Worm (Caenorhabditis elegans) whole organism, late embryonic: Measurements from ENCODE around the gene AH9.4.

Source experiments
- F13H6.1 ChIP-seq: sonication (generic microtip); optimal IDR thresholded peaks from 2 replicates; lab custom pipeline; 2016; ENCODE audit warnings: missing genetic modification characterization, missing compliant biosample characterization
- K02D7.2 ChIP-seq: sonication (generic microtip); optimal IDR thresholded peaks from 2 replicates; lab custom pipeline; 2017; ENCODE audit warnings: mild to moderate bottlenecking, missing genetic modification characterization, missing compliant biosample characterization
- ahr-1 ChIP-seq: sonication (generic microtip); optimal IDR thresholded peaks from 2 replicates; lab custom pipeline; 2016; ENCODE audit warnings: missing genetic modification characterization, missing compliant biosample characterization
- ceh-14 ChIP-seq: sonication (generic microtip); optimal IDR thresholded peaks from 2 replicates; lab custom pipeline; 2016; ENCODE audit warnings: missing genotype, missing genetic modification characterization, missing compliant biosample characterization
- ceh-19 ChIP-seq: fragments of 200-800 bp; sonication (Bioruptor generic); optimal IDR thresholded peaks from 2 replicates; lab custom pipeline; 2018; ENCODE audit warnings: mild to moderate bottlenecking, missing genetic modification characterization, missing compliant biosample characterization
- ceh-2 ChIP-seq: sonication (generic microtip); optimal IDR thresholded peaks from 2 replicates; lab custom pipeline; 2016; ENCODE audit warnings: missing genotype, missing genetic modification characterization, missing compliant biosample characterization
- ceh-22 ChIP-seq: sonication (generic microtip); optimal IDR thresholded peaks from 2 replicates; lab custom pipeline; 2017; ENCODE audit warnings: missing biosample characterization, missing genetic modification characterization
- ceh-30 ChIP-seq: fragments of 150-350 bp; optimal IDR thresholded peaks from 2 replicates; lab custom pipeline; 2014; ENCODE audit warnings: missing biosample characterization, missing genetic modification characterization
- ceh-34 ChIP-seq: sonication (generic microtip); optimal IDR thresholded peaks from 2 replicates; lab custom pipeline; 2016; ENCODE audit warnings: mild to moderate bottlenecking, missing genetic modification characterization, missing compliant biosample characterization
- ceh-45 ChIP-seq: fragments of 200-800 bp; sonication (Bioruptor generic); IDR thresholded peaks from 2 replicates; pipeline ENCODE4 v1.3.6; 2022; ENCODE audit warnings: missing genetic modification reagents, missing genetic modification characterization, missing compliant biosample characterization
- ceh-48 ChIP-seq: sonication (generic microtip); optimal IDR thresholded peaks from 2 replicates; lab custom pipeline; 2016; ENCODE audit warnings: missing genetic modification characterization, inconsistent platforms, missing compliant biosample characterization
- ceh-6 ChIP-seq: fragments of 200-800 bp; sonication (Bioruptor generic); optimal IDR thresholded peaks from 2 replicates; lab custom pipeline; 2018; ENCODE audit warnings: mild to moderate bottlenecking, missing genetic modification characterization, missing compliant biosample characterization
- ceh-9 ChIP-seq: sonication (generic microtip); optimal IDR thresholded peaks from 2 replicates; lab custom pipeline; 2016; ENCODE audit warnings: mild to moderate bottlenecking, missing genetic modification characterization, inconsistent platforms, missing compliant biosample characterization
- dve-1 ChIP-seq: sonication (generic microtip); optimal IDR thresholded peaks from 2 replicates; lab custom pipeline; 2017; ENCODE audit warnings: antibody characterized with exemption, mild to moderate bottlenecking, missing genetic modification characterization, missing compliant biosample characterization
- elt-2 ChIP-seq: sonication (generic microtip); optimal IDR thresholded peaks from 2 replicates; lab custom pipeline; 2016; ENCODE audit warnings: missing genetic modification reagents, missing genetic modification characterization, missing compliant biosample characterization
- ets-4 ChIP-seq: sonication (generic microtip); optimal IDR thresholded peaks from 2 replicates; lab custom pipeline; 2016; ENCODE audit warnings: missing genetic modification characterization, missing compliant biosample characterization
- fax-1 ChIP-seq: sonication (generic microtip); optimal IDR thresholded peaks from 2 replicates; lab custom pipeline; 2016; ENCODE audit warnings: missing genotype, missing genetic modification characterization, missing compliant biosample characterization
- fkh-10 ChIP-seq: fragments of 150-350 bp; optimal IDR thresholded peaks from 2 replicates; lab custom pipeline; 2014; ENCODE audit warnings: missing biosample characterization, missing genetic modification reagents, missing genetic modification characterization
- fkh-6 ChIP-seq: sonication (generic microtip); optimal IDR thresholded peaks from 2 replicates; lab custom pipeline; 2016; ENCODE audit warnings: missing genetic modification characterization, missing compliant biosample characterization
- gmeb-2 ChIP-seq: sonication (generic microtip); optimal IDR thresholded peaks from 2 replicates; lab custom pipeline; 2016; ENCODE audit warnings: missing genetic modification characterization, inconsistent platforms, missing compliant biosample characterization
- hlh-6 ChIP-seq: sonication (generic microtip); optimal IDR thresholded peaks from 2 replicates; lab custom pipeline; 2016; ENCODE audit warnings: missing genotype, missing genetic modification characterization, missing compliant biosample characterization
- madf-2 ChIP-seq: sonication (generic microtip); optimal IDR thresholded peaks from 2 replicates; lab custom pipeline; 2017; ENCODE audit warnings: missing genetic modification characterization, missing compliant biosample characterization
- nfya-1 ChIP-seq: sonication (generic microtip); optimal IDR thresholded peaks from 2 replicates; lab custom pipeline; 2017; ENCODE audit warnings: missing genetic modification characterization, mild to moderate bottlenecking, missing compliant biosample characterization, antibody characterized with exemption, moderate library complexity
- nhr-232 ChIP-seq: sonication (generic microtip); optimal IDR thresholded peaks from 2 replicates; lab custom pipeline; 2016; ENCODE audit warnings: missing genetic modification characterization, missing compliant biosample characterization
- pat-9 ChIP-seq: fragments of 200-800 bp; sonication (Bioruptor generic); optimal IDR thresholded peaks from 2 replicates; lab custom pipeline; 2018; ENCODE audit warnings: mild to moderate bottlenecking, missing genetic modification characterization, moderate library complexity, missing compliant biosample characterization
- pax-1 ChIP-seq: fragments of 150-350 bp; optimal IDR thresholded peaks from 2 replicates; lab custom pipeline; 2014; ENCODE audit warnings: missing biosample characterization, missing genetic modification characterization
- pha-4 ChIP-seq: fragments of 150-350 bp; optimal IDR thresholded peaks from 2 replicates; lab custom pipeline; 2018; ENCODE audit warnings: missing biosample characterization, missing genetic modification reagents, missing genetic modification characterization
- pros-1 ChIP-seq: fragments of 150-350 bp; optimal IDR thresholded peaks from 2 replicates; lab custom pipeline; 2014; ENCODE audit warnings: missing biosample characterization, missing genetic modification reagents, missing genetic modification characterization
- ref-2 ChIP-seq: sonication (generic microtip); optimal IDR thresholded peaks from 2 replicates; lab custom pipeline; 2016; ENCODE audit warnings: missing genetic modification characterization, missing compliant biosample characterization
- rnt-1 ChIP-seq: sonication (generic microtip); optimal IDR thresholded peaks from 2 replicates; lab custom pipeline; 2016; ENCODE audit warnings: missing genetic modification characterization, missing compliant biosample characterization
- sdc-2 ChIP-seq: sonication (generic microtip); optimal IDR thresholded peaks from 2 replicates; lab custom pipeline; 2016; ENCODE audit warnings: missing genotype, missing genetic modification characterization, missing compliant biosample characterization
- sox-2 ChIP-seq: fragments of 200-800 bp; sonication (Bioruptor generic); IDR thresholded peaks from 2 replicates; pipeline ENCODE4 v1.3.6; 2022; ENCODE audit warnings: missing genetic modification reagents, missing genetic modification characterization, missing compliant biosample characterization
- sox-4 ChIP-seq: sonication (generic microtip); optimal IDR thresholded peaks from 2 replicates; lab custom pipeline; 2017; ENCODE audit warnings: mild to moderate bottlenecking, missing genetic modification characterization, inconsistent platforms, missing compliant biosample characterization
- syd-9 ChIP-seq: sonication (generic microtip); optimal IDR thresholded peaks from 2 replicates; lab custom pipeline; 2016; ENCODE audit warnings: mild to moderate bottlenecking, missing genetic modification characterization, moderate library complexity, missing compliant biosample characterization
- tbx-2 ChIP-seq: sonication (generic microtip); optimal IDR thresholded peaks from 2 replicates; lab custom pipeline; 2016; ENCODE audit warnings: missing genetic modification characterization, missing compliant biosample characterization
- tbx-7 ChIP-seq: sonication (generic microtip); optimal IDR thresholded peaks from 2 replicates; lab custom pipeline; 2016; ENCODE audit warnings: missing genotype, missing genetic modification characterization, missing compliant biosample characterization
- ttx-3 ChIP-seq: sonication (generic microtip); optimal IDR thresholded peaks from 2 replicates; lab custom pipeline; 2016; ENCODE audit warnings: missing genetic modification reagents, missing genetic modification characterization, missing compliant biosample characterization
- unc-3 ChIP-seq, 2 experiments: fragments of 200-800 bp in 1 of 2; sonication (Bioruptor generic) in 1 of 2; sonication (generic microtip) in 1 of 2; conservative IDR thresholded peaks in 1 of 2; optimal IDR thresholded peaks in 1 of 2; 2 replicates each; pipeline versions ENCODE4 v1.3.6 to Lab custom; 2016 to 2022; ENCODE audit warnings: missing compliant biosample characterization in 2 of 2, missing genetic modification characterization in 2 of 2, missing genetic modification reagents in 1 of 2
- unc-42 ChIP-seq: sonication (generic microtip); optimal IDR thresholded peaks from 2 replicates; lab custom pipeline; 2016; ENCODE audit warnings: missing genotype, missing genetic modification characterization, missing compliant biosample characterization
- unc-55 ChIP-seq: sonication (generic microtip); optimal IDR thresholded peaks from 2 replicates; lab custom pipeline; 2017; ENCODE audit warnings: missing biosample characterization, missing genetic modification reagents, missing genetic modification characterization
- ztf-16 ChIP-seq: sonication (generic microtip); optimal IDR thresholded peaks from 2 replicates; lab custom pipeline; 2017; ENCODE audit warnings: missing genetic modification characterization, missing compliant biosample characterization

The AH9.4 gene

ce11 chrX:2261003-2261402 is 13.1 kb downstream of the AH9.4 start, which contains the start of gene AH9.3:
TSS of gene AH9.3 (minus strand) at chrX:2261103.
- TF ChIP-seq ceh-48 (tag; lab: Kevin White, UChicago): peak; percentile 32
- TF ChIP-seq dve-1 (tag; lab: Kevin White, UChicago): no peak

ce11 chrX:2258404-2258803 is 15.7 kb downstream of the AH9.4 start:
- TF ChIP-seq elt-2 (tag; lab: Kevin White, UChicago) (peak; percentile 4), sox-2 (no peak)

- TF ChIP-seq ceh-34 (tag; lab: Kevin White, UChicago): no peak
- TF ChIP-seq unc-3 (GFP tag; conservative IDR thresholded peaks at IDR 0.05; lab: Robert Waterston, UW): no peak
- TF ChIP-seq unc-3 (tag; optimal IDR thresholded peaks at IDR 0.05; lab: Kevin White, UChicago): no peak
- TF ChIP-seq ceh-22 (tag; lab: Kevin White, UChicago): no peak
- no peak for TF ChIP-seq ceh-9
- no peak for TF ChIP-seq fax-1
- no peak for TF ChIP-seq nfya-1 (tag; lab: Kevin White, UChicago)
- no peak for TF ChIP-seq gmeb-2 (tag; lab: Kevin White, UChicago)
- TF ChIP-seq pros-1 (tag; lab: Kevin White, UChicago): no peak
- no peak for TF ChIP-seq ahr-1 (tag; lab: Kevin White, UChicago)
- no peak for TF ChIP-seq pha-4 (tag; lab: Kevin White, UChicago)
Measured at ce11 chrX:2258001-2258400, 16.1 kb downstream of the AH9.4 start, which contains the start of gene crn-4. TSS of gene crn-4 (minus strand) at chrX:2258101.

ce11 chrX:2246908-2247307 is 27.2 kb downstream of the AH9.4 start, which contains the start of gene AH9.1:
TSS of gene AH9.1 (minus strand) at chrX:2247008.
- no peak for TF ChIP-seq fax-1
- TF ChIP-seq ceh-2 (tag; lab: Kevin White, UChicago): no peak
- no peak for TF ChIP-seq K02D7.2
- no peak for TF ChIP-seq ceh-30 (tag; lab: Kevin White, UChicago)
- no peak for TF ChIP-seq ceh-19 (GFP tag; lab: Kevin White, UChicago)
- no peak for TF ChIP-seq ttx-3
- no peak for TF ChIP-seq pat-9 (tag; lab: Kevin White, UChicago)
- TF ChIP-seq ceh-22 (tag; lab: Kevin White, UChicago): no peak
- TF ChIP-seq ceh-9: no peak
- TF ChIP-seq tbx-7 (tag; lab: Kevin White, UChicago): no peak
- no peak for TF ChIP-seq pha-4 (tag; lab: Kevin White, UChicago)
- no peak for TF ChIP-seq elt-2 (tag; lab: Kevin White, UChicago)
- no peak for TF ChIP-seq ceh-45 (GFP tag; lab: Robert Waterston, UW)

ce11 chrX:2242568-2243185 is 31.5 kb downstream of the AH9.4 start, which contains the start of gene rpl-11.2:
TSS of gene rpl-11.2 (minus strand) at chrX:2242618.
- TF ChIP-seq K02D7.2 (peak; percentile 24), syd-9 (tag; lab: Kevin White, UChicago) (peak; percentile 44), unc-55 (GFP tag; lab: Kevin White, UChicago) (peak; percentile 74), hlh-6 (no peak), F13H6.1 (peak; percentile 28), ref-2 (peak; percentile 79), dve-1 (tag; lab: Kevin White, UChicago) (peak; percentile 87), ceh-22 (tag; lab: Kevin White, UChicago) (peak; percentile 23), elt-2 (tag; lab: Kevin White, UChicago) (peak; percentile 66), nhr-232 (no peak), ceh-14 (tag; lab: Kevin White, UChicago) (no peak), unc-42 (tag; lab: Kevin White, UChicago) (peak; percentile 84), ceh-34 (tag; lab: Kevin White, UChicago) (peak; percentile 85), fkh-6 (tag; lab: Kevin White, UChicago) (peak; percentile 34), pat-9 (tag; lab: Kevin White, UChicago) (no peak), ztf-16 (peak; percentile 37), ets-4 (tag; lab: Kevin White, UChicago) (peak; percentile 58), pros-1 (tag; lab: Kevin White, UChicago) (peak; percentile 5), tbx-2 (tag; lab: Kevin White, UChicago) (peak; percentile 85), sdc-2 (tag; lab: Kevin White, UChicago) (peak; percentile 71), ceh-6 (GFP tag; lab: Kevin White, UChicago) (no peak), fkh-10 (GFP tag; lab: Kevin White, UChicago) (no peak), rnt-1 (peak; percentile 63), ttx-3 (peak; percentile 12), madf-2 (tag; lab: Kevin White, UChicago) (peak; percentile 60), ceh-30 (tag; lab: Kevin White, UChicago) (peak; percentile 84), sox-4 (tag; lab: Kevin White, UChicago) (peak; percentile 21), ceh-48 (tag; lab: Kevin White, UChicago) (peak; percentile 47), pax-1 (peak; percentile 76), ceh-9 (no peak), gmeb-2 (tag; lab: Kevin White, UChicago) (no peak)
